Worm (Caenorhabditis elegans) whole organism, L1 larva: ENCODE data around the gene F48F7.6.

Experiments used
- C16A3.4 ChIP-seq: fragments of 150-350 bp; optimal IDR thresholded peaks from 2 replicates; lab custom pipeline; 2014; ENCODE audit warnings: missing biosample characterization, missing genetic modification characterization
- C34B4.2 ChIP-seq: sonication (generic microtip); optimal IDR thresholded peaks from 2 replicates; lab custom pipeline; 2017; ENCODE audit warnings: mild to moderate bottlenecking, missing genetic modification characterization, missing compliant biosample characterization
- F16B12.6 ChIP-seq: fragments of 150-350 bp; optimal IDR thresholded peaks from 2 replicates; lab custom pipeline; 2014; ENCODE audit warnings: missing biosample characterization, missing genetic modification characterization
- Y116A8C.19 ChIP-seq: sonication (generic microtip); optimal IDR thresholded peaks from 2 replicates; lab custom pipeline; 2016; ENCODE audit warnings: missing compliant biosample characterization, missing genetic modification characterization, borderline replicate concordance
- alr-1 ChIP-seq: fragments of 200-800 bp; sonication (Bioruptor generic); optimal IDR thresholded peaks from 2 replicates; lab custom pipeline; 2018; ENCODE audit warnings: borderline replicate concordance, mild to moderate bottlenecking, missing genetic modification characterization, missing compliant biosample characterization
- ama-1 ChIP-seq: fragments of 150-350 bp; optimal IDR thresholded peaks from 2 replicates; lab custom pipeline; 2014
- ceh-63 ChIP-seq: fragments of 200-800 bp; sonication (Bioruptor generic); optimal IDR thresholded peaks from 2 replicates; lab custom pipeline; 2018; ENCODE audit warnings: mild to moderate bottlenecking, missing genetic modification characterization, missing compliant biosample characterization
- ceh-8 ChIP-seq: fragments of 200-800 bp; sonication (Bioruptor generic); optimal IDR thresholded peaks from 2 replicates; lab custom pipeline; 2018; ENCODE audit warnings: mild to moderate bottlenecking, missing genetic modification characterization, moderate library complexity, missing compliant biosample characterization
- ceh-82 ChIP-seq, 3 experiments: fragments of 150-350 bp in 1 of 3; sonication (generic microtip) in 2 of 3; optimal IDR thresholded peaks; 2 replicates each; lab custom pipeline; 2014 to 2017; ENCODE audit warnings: missing biosample characterization in 3 of 3, missing genetic modification characterization in 3 of 3
- ceh-88 ChIP-seq: fragments of 200-800 bp; sonication (Bioruptor generic); IDR thresholded peaks from 2 replicates; pipeline ENCODE4 v1.3.6; 2022; ENCODE audit warnings: missing genetic modification characterization, missing compliant biosample characterization
- dsc-1 ChIP-seq: sonication (generic microtip); optimal IDR thresholded peaks from 2 replicates; lab custom pipeline; 2016; ENCODE audit warnings: mild to moderate bottlenecking, missing genetic modification characterization, missing compliant biosample characterization
- efl-1 ChIP-seq, 4 experiments: fragments of 150-350 bp; optimal IDR thresholded peaks in 3 of 4; peaks in 1 of 4; 1 replicate in 1 of 4; 2 replicates in 3 of 4; lab custom pipeline; 2014; ENCODE audit warnings: missing biosample characterization in 2 of 4, missing genetic modification characterization in 2 of 4, missing genetic modification reagents in 2 of 4
- egl-13 ChIP-seq: sonication (generic microtip); optimal IDR thresholded peaks from 2 replicates; lab custom pipeline; 2016; ENCODE audit warnings: missing genotype, missing genetic modification reagents, missing genetic modification characterization, missing compliant biosample characterization
- elt-3 ChIP-seq, 6 experiments: fragments of 150-350 bp in 1 of 6; sonication (generic microtip); optimal IDR thresholded peaks; 2 replicates each; lab custom pipeline; 2017 to 2018; ENCODE audit warnings: missing biosample characterization in 6 of 6, missing genetic modification characterization in 6 of 6, inconsistent platforms in 1 of 6
- fkh-10 ChIP-seq: sonication (generic microtip); optimal IDR thresholded peaks from 2 replicates; lab custom pipeline; 2017; ENCODE audit warnings: missing biosample characterization, missing genetic modification reagents, missing genetic modification characterization
- fkh-4 ChIP-seq: sonication (generic microtip); optimal IDR thresholded peaks from 2 replicates; lab custom pipeline; 2016; ENCODE audit warnings: missing compliant biosample characterization, missing genetic modification characterization, borderline replicate concordance
- grh-1 ChIP-seq: fragments of 200-800 bp; sonication (Bioruptor generic); IDR thresholded peaks from 2 replicates; pipeline ENCODE4 v1.3.6; 2022; ENCODE audit warnings: missing genetic modification reagents, missing genetic modification characterization, missing compliant biosample characterization
- hlh-4 ChIP-seq: sonication (generic microtip); optimal IDR thresholded peaks from 2 replicates; lab custom pipeline; 2016; ENCODE audit warnings: mild to moderate bottlenecking, missing genetic modification characterization, missing compliant biosample characterization
- hpl-2 ChIP-seq: fragments of 150-350 bp; optimal IDR thresholded peaks from 2 replicates; lab custom pipeline; 2014; ENCODE audit warnings: missing biosample characterization, missing genetic modification reagents, missing genetic modification characterization
- irx-1 ChIP-seq: sonication (generic microtip); optimal IDR thresholded peaks from 2 replicates; lab custom pipeline; 2016; ENCODE audit warnings: missing genetic modification characterization, missing compliant biosample characterization
- jun-1 ChIP-seq: fragments of 150-350 bp; optimal IDR thresholded peaks from 2 replicates; lab custom pipeline; 2014; ENCODE audit warnings: missing biosample characterization, missing genetic modification reagents, missing genetic modification characterization
- lin-13 ChIP-seq: fragments of 150-350 bp; optimal IDR thresholded peaks from 2 replicates; lab custom pipeline; 2014; ENCODE audit warnings: missing biosample characterization, missing genetic modification reagents, missing genetic modification characterization
- lin-14 ChIP-seq: fragments of 200-800 bp; sonication (Bioruptor generic); optimal IDR thresholded peaks from 2 replicates; lab custom pipeline; 2018; ENCODE audit warnings: mild to moderate bottlenecking, missing genetic modification characterization, moderate library complexity, missing compliant biosample characterization
- lin-35 ChIP-seq, 2 experiments: fragments of 150-350 bp; optimal IDR thresholded peaks; 2 replicates each; lab custom pipeline; 2014; ENCODE audit warnings: missing biosample characterization in 2 of 2, missing genetic modification characterization in 2 of 2, missing genetic modification reagents in 2 of 2
- lin-39 ChIP-seq: fragments of 150-350 bp; optimal IDR thresholded peaks from 2 replicates; lab custom pipeline; 2014; ENCODE audit warnings: missing biosample characterization, missing genetic modification reagents, missing genetic modification characterization
- lir-3 ChIP-seq: sonication (generic microtip); optimal IDR thresholded peaks from 2 replicates; lab custom pipeline; 2016; ENCODE audit warnings: mild to moderate bottlenecking, missing genetic modification characterization, moderate library complexity, missing compliant biosample characterization; ENCODE audit not compliant: poor library complexity
- lsy-2 ChIP-seq, 2 experiments: fragments of 150-350 bp; optimal IDR thresholded peaks; 2 replicates each; lab custom pipeline; 2014; ENCODE audit warnings: missing biosample characterization in 2 of 2, missing genetic modification characterization in 2 of 2
- mef-2 ChIP-seq: fragments of 150-350 bp; optimal IDR thresholded peaks from 2 replicates; lab custom pipeline; 2014; ENCODE audit warnings: missing biosample characterization, missing genetic modification characterization
- nhr-11 ChIP-seq: fragments of 150-350 bp; optimal IDR thresholded peaks from 2 replicates; lab custom pipeline; 2014; ENCODE audit warnings: missing biosample characterization, missing genetic modification characterization
- nhr-19 ChIP-seq: fragments of 200-800 bp; sonication (Bioruptor generic); conservative IDR thresholded peaks from 2 replicates; pipeline ENCODE4 v1.3.6; 2022; ENCODE audit warnings: missing genetic modification characterization, missing compliant biosample characterization
- nhr-20 ChIP-seq: sonication (generic microtip); optimal IDR thresholded peaks from 2 replicates; lab custom pipeline; 2016; ENCODE audit warnings: mild to moderate bottlenecking, missing genetic modification characterization, missing compliant biosample characterization
- nhr-28 ChIP-seq: fragments of 150-350 bp; optimal IDR thresholded peaks from 2 replicates; lab custom pipeline; 2014; ENCODE audit warnings: missing biosample characterization, missing genetic modification characterization
- nhr-47 ChIP-seq: sonication (generic microtip); optimal IDR thresholded peaks from 2 replicates; lab custom pipeline; 2016; ENCODE audit warnings: mild to moderate bottlenecking, missing genetic modification characterization, moderate library complexity, missing compliant biosample characterization
- nhr-71 ChIP-seq: sonication (generic microtip); optimal IDR thresholded peaks from 2 replicates; lab custom pipeline; 2016; ENCODE audit warnings: mild to moderate bottlenecking, missing genetic modification characterization, moderate library complexity, missing compliant biosample characterization
- nhr-76 ChIP-seq: sonication (generic microtip); optimal IDR thresholded peaks from 2 replicates; lab custom pipeline; 2017; ENCODE audit warnings: missing biosample characterization, missing genetic modification characterization
- nhr-77 ChIP-seq: fragments of 150-350 bp; optimal IDR thresholded peaks from 2 replicates; lab custom pipeline; 2014; ENCODE audit warnings: missing biosample characterization, missing genetic modification characterization
- pax-3 ChIP-seq: fragments of 200-800 bp; sonication (Bioruptor generic); optimal IDR thresholded peaks from 2 replicates; lab custom pipeline; 2018; ENCODE audit warnings: mild to moderate bottlenecking, missing genetic modification characterization, moderate library complexity, missing compliant biosample characterization
- rnt-1 ChIP-seq: sonication (generic microtip); optimal IDR thresholded peaks from 2 replicates; lab custom pipeline; 2016; ENCODE audit warnings: mild to moderate bottlenecking, missing genetic modification characterization, moderate library complexity, missing compliant biosample characterization
- skn-1 ChIP-seq: fragments of 150-350 bp; optimal IDR thresholded peaks from 2 replicates; lab custom pipeline; 2014; ENCODE audit warnings: missing biosample characterization, missing genetic modification characterization
- snpc-4 ChIP-seq: fragments of 150-350 bp; optimal IDR thresholded peaks from 2 replicates; lab custom pipeline; 2014; ENCODE audit warnings: missing biosample characterization, missing genetic modification characterization
- sup-37 ChIP-seq: fragments of 200-800 bp; sonication (Bioruptor generic); optimal IDR thresholded peaks from 2 replicates; lab custom pipeline; 2018; ENCODE audit warnings: mild to moderate bottlenecking, missing genetic modification characterization, missing compliant biosample characterization
- tlp-1 ChIP-seq: fragments of 150-350 bp; optimal IDR thresholded peaks from 2 replicates; lab custom pipeline; 2014; ENCODE audit warnings: missing biosample characterization, missing genetic modification characterization
- unc-30 ChIP-seq: sonication (generic microtip); optimal IDR thresholded peaks from 2 replicates; lab custom pipeline; 2017; ENCODE audit warnings: missing biosample characterization, missing genetic modification characterization
- unc-98 ChIP-seq: fragments of 200-800 bp; sonication (Bioruptor generic); IDR thresholded peaks from 2 replicates; pipeline ENCODE4 v1.3.6; 2022; ENCODE audit warnings: missing genetic modification characterization, missing compliant biosample characterization
- xbp-1 ChIP-seq: sonication (generic microtip); optimal IDR thresholded peaks from 2 replicates; lab custom pipeline; 2016; ENCODE audit warnings: missing genetic modification characterization, missing compliant biosample characterization
- ztf-11 ChIP-seq, 2 experiments: sonication (generic microtip); optimal IDR thresholded peaks; 2 replicates each; lab custom pipeline; 2016 to 2017; ENCODE audit warnings: missing genetic modification characterization in 2 of 2, missing biosample characterization in 1 of 2, missing compliant biosample characterization in 1 of 2

The F48F7.6 gene

ce11 chrX:14012417-14012816 is 34.8 kb downstream of the F48F7.6 start, which contains the start of gene tbc-19:
Gene tbc-19, minus strand, starts transcription at chrX:14012517.
- TF ChIP-seq sup-37 (GFP tag; lab: Kevin White, UChicago) (no peak), C16A3.4 (tag; lab: Kevin White, UChicago) (no peak), nhr-71 (tag; lab: Kevin White, UChicago) (no peak), ceh-88 (GFP tag; lab: Robert Waterston, UW) (no peak), unc-30 (tag; lab: Kevin White, UChicago) (no peak), lin-39 (tag; lab: Kevin White, UChicago) (no peak)
- TF ChIP-seq, all 84 proteins: peak for 0

DNA sequence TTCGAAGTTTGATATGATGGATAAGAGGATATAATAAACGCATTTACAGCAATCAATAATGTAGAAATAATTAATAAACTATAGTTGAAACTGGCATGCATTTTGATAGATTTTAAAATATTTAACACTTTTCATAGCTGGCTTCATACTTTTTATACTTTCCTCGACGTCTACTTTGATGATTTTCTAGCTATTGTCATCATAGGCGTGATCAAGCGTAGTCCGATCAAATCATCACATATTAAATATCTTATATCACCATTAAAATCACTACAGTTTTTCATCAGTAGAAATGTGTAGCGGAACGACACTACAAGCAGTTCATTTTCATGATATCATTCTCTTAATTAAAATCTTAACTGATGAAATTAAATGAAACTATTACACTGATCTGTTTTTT is 37.7 kb downstream of the F48F7.6 start, which contains the start of gene C04C11.25:
TSS of gene C04C11.25 (minus strand) at position 101 of the 400 bp plus-strand sequence.
- TF ChIP-seq tlp-1 (tag; lab: Kevin White, UChicago), result no peak
- TF ChIP-seq, all 84 proteins: peak for 0

DNA sequence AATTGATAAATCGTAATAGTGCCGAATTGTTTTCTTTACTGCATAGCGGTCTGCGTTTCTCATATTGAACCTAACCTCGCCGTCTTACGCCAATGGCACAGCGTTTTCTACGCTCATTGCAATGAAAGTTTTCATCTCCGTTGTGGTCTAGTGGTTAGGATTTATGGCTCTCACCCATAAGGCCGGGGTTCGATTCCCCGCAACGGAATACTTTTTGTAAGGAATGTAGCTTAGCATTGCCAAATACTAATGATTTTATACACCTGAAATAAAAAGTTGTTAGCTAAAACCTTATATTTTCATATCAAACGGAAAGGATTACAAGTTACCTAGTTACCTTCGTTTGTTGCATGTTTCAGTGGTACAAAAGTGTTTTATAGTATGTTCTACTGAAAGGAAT is 38.2 kb downstream of the F48F7.6 start:
- TF ChIP-seq lin-35 (GFP tag; optimal IDR thresholded peaks at IDR 0.05; lab: Kevin White, UChicago), result peak; percentile 47 to 78
- peak; percentile 47 for TF ChIP-seq snpc-4 (tag; lab: Kevin White, UChicago)
- TF ChIP-seq alr-1 (tag; lab: Kevin White, UChicago), result no peak
- TF ChIP-seq ceh-8 (GFP tag; lab: Kevin White, UChicago), result no peak
- TF ChIP-seq Y116A8C.19 (tag; lab: Kevin White, UChicago), result no peak
- no peak for TF ChIP-seq hlh-4
- peak; percentile 48 for TF ChIP-seq fkh-10 (GFP tag; lab: Kevin White, UChicago)
- TF ChIP-seq efl-1 (optimal IDR thresholded peaks at IDR 0.05; lab: Kevin White, UChicago), result peak; percentile 46 to 47
- peak; percentile 16 to 91 for TF ChIP-seq efl-1 (GFP tag; optimal IDR thresholded peaks at IDR 0.05 in 1 of 2; lab: Kevin White, UChicago)
- TF ChIP-seq rnt-1 (tag; lab: Kevin White, UChicago), result peak; percentile 81
- peak; percentile 5 for TF ChIP-seq ceh-63 (GFP tag; lab: Kevin White, UChicago)
- TF ChIP-seq nhr-28 (tag; lab: Kevin White, UChicago), result no peak
- peak; percentile 58 for TF ChIP-seq pax-3 (tag; lab: Kevin White, UChicago)
- no peak for TF ChIP-seq hpl-2 (GFP tag; lab: Kevin White, UChicago)
- TF ChIP-seq jun-1 (tag; lab: Kevin White, UChicago), result peak; percentile 37
- no peak for TF ChIP-seq F16B12.6 (tag; lab: Kevin White, UChicago)
- peak; percentile 60 to 75 for TF ChIP-seq lsy-2 (tag; optimal IDR thresholded peaks at IDR 0.05; lab: Kevin White, UChicago)
- TF ChIP-seq irx-1 (tag; lab: Kevin White, UChicago), result peak; percentile 65
- TF ChIP-seq C34B4.2, result no peak
- peak; percentile 22 for TF ChIP-seq lin-13
- peak; percentile 87 for TF ChIP-seq nhr-71 (tag; lab: Kevin White, UChicago)
- peak; percentile 68 to 87 (median 69) for TF ChIP-seq ceh-82 (tag; optimal IDR thresholded peaks at IDR 0.05; lab: Kevin White, UChicago)
- peak; percentile 87 for TF ChIP-seq nhr-20 (tag; lab: Kevin White, UChicago)
- peak; percentile 66 for TF ChIP-seq skn-1
- peak; percentile 80 for TF ChIP-seq nhr-77 (tag; lab: Kevin White, UChicago)
- TF ChIP-seq nhr-47 (tag; lab: Kevin White, UChicago), result peak; percentile 88
- TF ChIP-seq mef-2 (tag; lab: Kevin White, UChicago), result no peak
- TF ChIP-seq fkh-4 (tag; lab: Kevin White, UChicago), result no peak
- TF ChIP-seq lin-39 (tag; lab: Kevin White, UChicago), result no peak
- peak; percentile 89 for TF ChIP-seq dsc-1 (tag; lab: Kevin White, UChicago)
- peak; percentile 30 for TF ChIP-seq grh-1 (GFP tag; lab: Robert Waterston, UW)
- TF ChIP-seq egl-13 (tag; lab: Kevin White, UChicago), result peak; percentile 76
- peak; percentile 1 for TF ChIP-seq nhr-11 (tag; lab: Kevin White, UChicago)
- TF ChIP-seq xbp-1 (tag; lab: Kevin White, UChicago), result peak; percentile 62
- TF ChIP-seq lin-14 (GFP tag; lab: Kevin White, UChicago), result peak; percentile 88
- TF ChIP-seq nhr-76 (tag; lab: Kevin White, UChicago), result peak; percentile 26
- peak; percentile 19 for TF ChIP-seq lir-3
- peak; percentile 83 for TF ChIP-seq nhr-19 (GFP tag; lab: Robert Waterston, UW)
- peak in 2 of 6 experiments; percentile 31 to 60 for TF ChIP-seq elt-3 (tag; optimal IDR thresholded peaks at IDR 0.05; lab: Kevin White, UChicago)
- TF ChIP-seq sup-37 (GFP tag; lab: Kevin White, UChicago), result peak; percentile 52
- TF ChIP-seq ztf-11 (tag; optimal IDR thresholded peaks at IDR 0.05; lab: Kevin White, UChicago), result peak in 1 of 2 experiments; percentile 68
- TF ChIP-seq unc-98 (GFP tag; lab: Robert Waterston, UW), result peak; percentile 39; the same call in 1 of the 2 replicates
- peak; percentile 77 for TF ChIP-seq C16A3.4 (tag; lab: Kevin White, UChicago)
- no peak for TF ChIP-seq ama-1 (lab: Kevin White, UChicago)
